Fruit fly (Drosophila melanogaster): ENCODE data around the gene unc-119.

unc-119 gene

DNA sequence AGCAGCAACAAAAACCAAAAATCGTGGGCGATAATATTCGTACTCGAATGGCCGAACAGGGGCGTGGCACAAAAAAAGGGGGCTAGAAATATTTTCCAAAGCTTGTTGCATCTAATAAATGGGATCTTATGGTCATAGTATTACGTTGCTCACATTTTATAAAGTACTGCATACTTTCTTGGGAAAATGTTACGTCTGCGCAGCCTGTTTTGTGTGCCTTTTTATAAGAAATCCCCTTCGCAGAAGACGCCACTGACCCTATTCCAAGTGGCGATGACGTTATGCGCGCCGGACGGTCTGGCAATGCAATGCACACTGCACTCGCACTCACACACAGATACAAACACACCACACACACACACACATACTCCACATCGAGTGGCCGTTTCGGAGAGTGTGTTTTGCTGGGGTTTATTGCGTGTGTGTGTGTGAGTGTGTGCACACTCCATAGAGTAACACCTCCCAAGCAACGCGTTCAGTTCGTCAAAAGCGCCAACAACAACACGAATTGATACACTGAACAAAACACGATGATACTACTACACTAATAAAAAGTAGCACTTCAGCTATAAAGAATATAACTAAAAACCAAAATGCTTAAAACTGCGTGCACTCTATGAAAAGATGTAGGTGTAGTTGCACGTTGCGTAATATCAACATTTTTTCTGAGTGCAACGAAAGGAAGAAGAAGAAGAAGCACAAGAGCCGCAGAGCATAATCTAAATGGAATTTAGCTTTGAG is 2.2 kb upstream of the unc-119 start:
- TF ChIP-seq dmrt93B (GFP tag; optimal IDR thresholded peaks at IDR 0.05) (peak; percentile 80), brk (GFP tag; optimal IDR thresholded peaks at IDR 0.05) (no peak), psq (GFP tag; optimal IDR thresholded peaks at IDR 0.05) (peak; percentile 69), sv (GFP tag; optimal IDR thresholded peaks at IDR 0.05) (peak; percentile 43), fru (GFP tag; optimal IDR thresholded peaks at IDR 0.05) (peak; percentile 83), sage (GFP tag; optimal IDR thresholded peaks at IDR 0.05) (peak; percentile 80), Hr78 (GFP tag; optimal IDR thresholded peaks at IDR 0.05) (no peak), OdsH (GFP tag; optimal IDR thresholded peaks at IDR 0.05) (peak; percentile 79), h (GFP tag; optimal IDR thresholded peaks at IDR 0.05) (peak; percentile 80), tai (GFP tag; optimal IDR thresholded peaks at IDR 0.05) (peak; percentile 83), Dif (GFP tag; optimal IDR thresholded peaks at IDR 0.05; ENCODE audit: partially characterized antibody) (no peak), jim (GFP tag; optimal IDR thresholded peaks at IDR 0.05) (no peak), Jra (GFP tag; optimal IDR thresholded peaks at IDR 0.05) (peak; percentile 37), br (GFP tag; optimal IDR thresholded peaks at IDR 0.05) (peak; percentile 75), CG9705 (GFP tag; optimal IDR thresholded peaks at IDR 0.05) (peak; percentile 86), Myc (optimal IDR thresholded peaks at IDR 0.05) (no peak), usp (GFP tag; optimal IDR thresholded peaks at IDR 0.05) (no peak), ey (GFP tag; optimal IDR thresholded peaks at IDR 0.05) (peak; percentile 82), Rel (GFP tag; optimal IDR thresholded peaks at IDR 0.05) (no peak), Rel (tag; optimal IDR thresholded peaks at IDR 0.05) (peak; percentile 53), Mio (GFP tag; optimal IDR thresholded peaks at IDR 0.05) (peak; percentile 50), Hr83 (GFP tag; optimal IDR thresholded peaks at IDR 0.05; ENCODE audit: poor library complexity, severe bottlenecking) (peak; percentile 12), CrebA (GFP tag; optimal IDR thresholded peaks at IDR 0.05; ENCODE audit: borderline replicate concordance) (no peak), N (GFP tag; optimal IDR thresholded peaks at IDR 0.05) (no peak), pan (optimal IDR thresholded peaks at IDR 0.05) (no peak), CG32264 (GFP tag; optimal IDR thresholded peaks at IDR 0.05) (peak; percentile 67), Hnf4 (GFP tag; optimal IDR thresholded peaks at IDR 0.05) (peak; percentile 86), woc (GFP tag; optimal IDR thresholded peaks at IDR 0.05) (peak; percentile 82), lola (GFP tag; optimal IDR thresholded peaks at IDR 0.05) (no peak), Dfd (GFP tag; optimal IDR thresholded peaks at IDR 0.05) (peak; percentile 36), HLH106 (tag; optimal IDR thresholded peaks at IDR 0.05) (peak; percentile 90), Sp1 (GFP tag; optimal IDR thresholded peaks at IDR 0.05) (peak; percentile 86), rgr (GFP tag; optimal IDR thresholded peaks at IDR 0.05) (peak; percentile 78), Abd-B (GFP tag; optimal IDR thresholded peaks at IDR 0.05) (no peak), GATAd (GFP tag; optimal IDR thresholded peaks at IDR 0.05) (peak; percentile 12), Vsx2 (GFP tag; optimal IDR thresholded peaks at IDR 0.05; ENCODE audit: partially characterized antibody) (no peak), dl (GFP tag; optimal IDR thresholded peaks at IDR 0.05; ENCODE audit: insufficient read depth in 1 of 2, partially characterized antibody in 2 of 2) (no peak), dsf (GFP tag; optimal IDR thresholded peaks at IDR 0.05; ENCODE audit: borderline replicate concordance) (no peak), foxo (GFP tag; optimal IDR thresholded peaks at IDR 0.05) (peak; percentile 54 to 83)

DNA sequence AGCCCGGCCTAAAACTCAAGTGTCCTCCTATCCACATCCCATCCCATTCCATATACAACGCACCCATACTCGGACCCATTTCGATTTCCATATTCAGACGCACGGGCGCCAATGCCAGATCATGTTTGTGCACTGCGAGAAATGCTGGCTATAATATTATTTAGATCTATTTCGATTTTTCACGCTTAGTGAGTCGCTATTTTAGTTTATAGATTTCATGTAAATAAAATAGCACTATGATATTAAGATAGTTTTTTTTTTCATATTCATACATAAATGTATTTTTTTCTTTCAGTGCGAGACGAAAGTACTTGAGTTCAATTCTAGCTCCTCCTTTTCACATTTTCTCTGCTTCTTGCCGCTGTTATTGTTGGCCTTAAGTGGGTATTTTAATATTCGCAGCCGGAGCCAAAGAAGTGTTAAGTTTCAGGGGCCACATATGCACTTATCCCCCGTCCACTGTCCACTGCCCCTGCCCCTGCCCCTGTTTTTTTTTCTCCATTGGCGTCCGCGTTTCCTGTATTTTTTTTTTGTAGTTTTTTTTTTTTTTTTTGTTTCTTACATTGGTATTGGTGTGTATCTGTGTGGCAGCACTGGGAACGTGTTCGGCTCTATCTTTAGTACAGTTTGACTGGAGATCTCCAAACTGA is 877 bp upstream of the unc-119 start:
- TF ChIP-seq HLH106 (tag; optimal IDR thresholded peaks at IDR 0.05) (peak; percentile 59), dmrt93B (GFP tag; optimal IDR thresholded peaks at IDR 0.05) (peak; percentile 1), jim (GFP tag; optimal IDR thresholded peaks at IDR 0.05) (no peak), foxo (GFP tag; optimal IDR thresholded peaks at IDR 0.05) (peak in 1 of 2 experiments; percentile 75), usp (GFP tag; optimal IDR thresholded peaks at IDR 0.05) (no peak), Hnf4 (GFP tag; optimal IDR thresholded peaks at IDR 0.05) (peak; percentile 68), Jra (GFP tag; optimal IDR thresholded peaks at IDR 0.05) (no peak), Myc (optimal IDR thresholded peaks at IDR 0.05) (no peak), OdsH (GFP tag; optimal IDR thresholded peaks at IDR 0.05) (peak; percentile 79), woc (GFP tag; optimal IDR thresholded peaks at IDR 0.05) (peak; percentile 37), fru (GFP tag; optimal IDR thresholded peaks at IDR 0.05) (peak; percentile 65), Dif (GFP tag; optimal IDR thresholded peaks at IDR 0.05; ENCODE audit: partially characterized antibody) (no peak), N (GFP tag; optimal IDR thresholded peaks at IDR 0.05) (no peak), Dfd (GFP tag; optimal IDR thresholded peaks at IDR 0.05) (no peak), psq (GFP tag; optimal IDR thresholded peaks at IDR 0.05) (peak; percentile 62), h (GFP tag; optimal IDR thresholded peaks at IDR 0.05) (peak; percentile 84), br (GFP tag; optimal IDR thresholded peaks at IDR 0.05) (peak; percentile 71), ey (GFP tag; optimal IDR thresholded peaks at IDR 0.05) (peak; percentile 54), tai (GFP tag; optimal IDR thresholded peaks at IDR 0.05) (no peak), sage (GFP tag; optimal IDR thresholded peaks at IDR 0.05) (peak; percentile 39), GATAd (GFP tag; optimal IDR thresholded peaks at IDR 0.05) (no peak), Abd-B (GFP tag; optimal IDR thresholded peaks at IDR 0.05) (no peak), CrebA (GFP tag; optimal IDR thresholded peaks at IDR 0.05; ENCODE audit: borderline replicate concordance) (no peak), dl (GFP tag; optimal IDR thresholded peaks at IDR 0.05; ENCODE audit: insufficient read depth in 1 of 2, partially characterized antibody in 2 of 2) (no peak), dsf (GFP tag; optimal IDR thresholded peaks at IDR 0.05; ENCODE audit: borderline replicate concordance) (no peak), Hr78 (GFP tag; optimal IDR thresholded peaks at IDR 0.05) (no peak), Vsx2 (GFP tag; optimal IDR thresholded peaks at IDR 0.05; ENCODE audit: partially characterized antibody) (no peak), sv (GFP tag; optimal IDR thresholded peaks at IDR 0.05) (peak; percentile 74), lola (GFP tag; optimal IDR thresholded peaks at IDR 0.05) (no peak), brk (GFP tag; optimal IDR thresholded peaks at IDR 0.05) (no peak), Sp1 (GFP tag; optimal IDR thresholded peaks at IDR 0.05) (peak; percentile 75), pan (optimal IDR thresholded peaks at IDR 0.05) (no peak), Hr83 (GFP tag; optimal IDR thresholded peaks at IDR 0.05; ENCODE audit: poor library complexity, severe bottlenecking) (no peak), CG9705 (GFP tag; optimal IDR thresholded peaks at IDR 0.05) (peak; percentile 7), Mio (GFP tag; optimal IDR thresholded peaks at IDR 0.05) (no peak), rgr (GFP tag; optimal IDR thresholded peaks at IDR 0.05) (peak; percentile 75), Rel (GFP tag; optimal IDR thresholded peaks at IDR 0.05) (peak; percentile 39), Rel (tag; optimal IDR thresholded peaks at IDR 0.05) (peak; percentile 16), CG32264 (GFP tag; optimal IDR thresholded peaks at IDR 0.05) (peak; percentile 8)

Measured in whole organism, wandering third instar larva.